Fruit fly (Drosophila melanogaster) Kc167 (cell line): ENCODE measurements around the gene CG17472.

Source experiments
- Myc ChIP-seq: fragments of >200 bp; optimal IDR thresholded peaks from 2 replicates; lab custom pipeline; 2017; ENCODE audit warnings: missing external identifiers
- Sin3A ChIP-seq: fragments of >200 bp; optimal IDR thresholded peaks from 2 replicates; lab custom pipeline; 2018; ENCODE audit warnings: missing external identifiers
- h ChIP-seq: fragments of >200 bp; optimal IDR thresholded peaks from 3 replicates; lab custom pipeline; 2018; ENCODE audit warnings: missing external identifiers
- insv ChIP-seq: fragments of >200 bp; optimal IDR thresholded peaks from 3 replicates; lab custom pipeline; 2018; ENCODE audit warnings: missing external identifiers
- psq ChIP-seq: fragments of >200 bp; optimal IDR thresholded peaks from 2 replicates; lab custom pipeline; 2017; ENCODE audit warnings: missing external identifiers
- ttk ChIP-seq: sonication (Bioruptor generic); optimal IDR thresholded peaks from 2 replicates; lab custom pipeline; 2017; ENCODE audit warnings: missing external identifiers

Gene CG17472

DNA sequence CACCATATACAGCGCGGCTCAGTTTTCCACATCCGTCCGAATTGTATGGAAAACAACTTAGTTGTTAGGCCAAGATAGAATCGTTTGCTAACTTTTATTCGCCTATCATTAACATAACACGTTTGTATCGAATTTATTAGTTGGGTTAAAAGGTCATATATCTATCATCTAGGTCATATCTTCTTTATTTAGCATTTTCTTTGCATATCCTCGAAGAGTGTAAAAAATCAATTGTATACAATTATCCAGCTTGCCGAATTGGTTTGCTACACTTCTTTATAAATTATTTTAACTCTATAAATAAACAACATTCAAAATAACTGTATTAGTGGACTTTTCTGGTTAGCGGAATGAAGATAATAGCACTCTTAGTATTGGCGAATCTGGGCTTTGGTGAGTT lies at the start of gene CG17472:
Gene CG17472 (plus strand): TSS at position 301 of the 400 bp plus-strand sequence.
- no peak for TF ChIP-seq ttk (lab: Kevin White, UChicago)
- no peak for TF ChIP-seq psq (lab: Kevin White, UChicago)

DNA sequence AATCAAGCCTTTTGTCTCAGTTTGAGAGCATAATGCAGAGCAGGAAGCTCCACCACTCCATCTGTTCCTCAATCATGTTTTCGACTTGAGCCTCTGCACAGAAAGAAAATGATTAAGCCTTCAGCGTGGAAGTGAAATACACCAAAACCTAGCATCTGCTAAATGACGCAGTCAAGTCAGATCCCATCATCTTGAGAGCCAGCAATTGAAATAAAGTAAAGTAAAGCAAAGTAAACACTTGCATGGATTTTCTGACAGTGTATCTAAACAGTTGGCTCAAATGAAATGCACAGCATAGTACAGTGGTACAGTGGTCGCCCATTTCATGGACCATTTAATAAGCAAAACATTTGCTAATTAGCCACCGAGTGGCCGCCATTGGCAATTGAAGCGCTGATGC lies 36.6 kb upstream of the CG17472 start:
- TF ChIP-seq insv (lab: Kevin White, UChicago) (no peak), Myc (lab: Kevin White, UChicago) (no peak), h (no peak), ttk (lab: Kevin White, UChicago) (no peak), Sin3A (no peak), psq (lab: Kevin White, UChicago) (no peak)

DNA sequence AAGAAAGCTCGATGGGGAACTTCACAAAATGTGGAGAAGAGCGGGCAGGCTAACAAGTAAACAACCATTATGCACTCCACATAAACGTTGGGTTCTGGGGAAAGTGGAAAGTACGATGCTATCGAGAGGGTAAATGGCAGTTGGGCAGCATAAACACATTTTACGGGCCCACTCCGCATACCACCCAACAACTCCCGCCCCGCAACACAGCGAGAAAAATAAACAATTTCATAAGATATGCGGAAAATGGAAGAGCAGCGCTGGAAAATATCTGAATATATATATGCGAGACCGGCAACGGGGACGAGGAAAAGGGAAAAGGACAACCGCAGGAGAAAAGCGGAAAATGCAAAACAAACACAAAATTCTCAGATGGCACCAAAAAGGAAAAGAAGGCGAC lies 33.0 kb upstream of the CG17472 start:
- TF ChIP-seq Myc (lab: Kevin White, UChicago) (no peak), insv (lab: Kevin White, UChicago) (no peak), h (no peak), ttk (lab: Kevin White, UChicago) (no peak), Sin3A (no peak), psq (lab: Kevin White, UChicago) (no peak)

DNA sequence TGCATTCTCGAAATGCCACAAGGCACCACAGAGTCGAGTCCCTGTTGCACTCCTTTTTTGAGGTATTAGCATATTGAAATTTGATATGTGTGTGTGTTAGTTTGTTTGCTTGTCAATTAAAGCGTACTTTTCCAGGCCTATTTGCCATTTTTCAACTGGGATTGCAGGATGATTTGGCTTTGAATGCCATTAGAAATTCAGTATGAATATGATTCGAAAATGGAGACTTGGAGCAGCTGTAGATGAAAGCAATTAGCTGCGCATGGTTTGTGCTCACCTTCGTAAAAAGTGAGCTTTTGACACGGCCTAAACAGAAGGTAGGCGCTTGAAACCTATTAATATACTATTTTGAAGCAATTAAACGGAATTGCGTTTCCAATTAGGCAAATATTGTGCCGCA lies 30.2 kb upstream of the CG17472 start, which contains the start of gene CG31677:
Gene CG31677 (minus strand): TSS at position 101 of the 400 bp plus-strand sequence.
- no peak for TF ChIP-seq ttk (lab: Kevin White, UChicago)
- no peak for TF ChIP-seq Myc (lab: Kevin White, UChicago)
- no peak for TF ChIP-seq insv (lab: Kevin White, UChicago)
- TF ChIP-seq h, result no peak
- TF ChIP-seq Sin3A, result no peak
- no peak for TF ChIP-seq psq (lab: Kevin White, UChicago)

DNA sequence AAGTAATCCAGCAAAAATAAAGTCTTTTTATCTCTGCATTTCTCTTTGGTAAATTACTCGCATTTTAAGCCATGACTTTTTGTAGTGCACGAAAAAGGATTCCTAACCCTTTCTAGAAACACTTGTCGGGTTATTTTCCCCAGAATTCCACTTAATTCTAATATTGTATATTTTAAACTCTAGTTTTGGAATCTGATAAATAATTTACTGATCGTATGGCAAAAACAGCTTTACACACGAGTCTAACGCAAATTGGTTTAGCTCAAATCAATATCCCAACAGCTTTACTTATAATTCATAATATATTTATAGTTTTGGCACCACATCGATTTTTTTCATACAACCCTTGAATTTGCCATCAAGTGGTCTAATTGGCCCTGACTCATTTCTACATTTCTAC lies 20.1 kb upstream of the CG17472 start, which contains the start of gene CG15475:
Gene CG15475 (plus strand): TSS at position 301 of the 400 bp plus-strand sequence.
- no peak for TF ChIP-seq Myc (lab: Kevin White, UChicago)
- TF ChIP-seq ttk (lab: Kevin White, UChicago), result no peak
- no peak for TF ChIP-seq insv (lab: Kevin White, UChicago)
- no peak for TF ChIP-seq h
- no peak for TF ChIP-seq Sin3A
- TF ChIP-seq psq (lab: Kevin White, UChicago), result no peak

DNA sequence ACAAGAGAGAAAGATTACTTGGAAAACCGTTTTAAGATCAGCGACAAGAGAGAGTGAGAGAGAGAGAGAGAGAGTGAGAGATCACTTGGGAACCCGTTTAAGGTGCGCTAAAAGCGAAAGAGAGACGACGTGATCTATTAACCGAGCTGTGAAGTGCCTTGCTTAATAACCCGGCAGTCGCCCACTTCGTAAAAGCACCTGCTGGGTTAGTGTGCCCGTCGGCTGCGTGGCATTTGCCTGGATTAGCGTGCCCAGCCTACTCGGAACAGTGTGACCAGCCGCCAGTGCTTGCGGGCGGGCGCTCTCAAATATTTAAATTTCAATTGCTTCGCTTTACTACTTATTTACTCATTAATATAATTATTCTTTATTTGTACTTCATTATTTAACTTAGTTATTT lies 4.1 kb downstream of the CG17472 start:
- TF ChIP-seq Sin3A, result no peak
- TF ChIP-seq psq (lab: Kevin White, UChicago), result no peak
- TF ChIP-seq ttk (lab: Kevin White, UChicago), result no peak
- no peak for TF ChIP-seq h

DNA sequence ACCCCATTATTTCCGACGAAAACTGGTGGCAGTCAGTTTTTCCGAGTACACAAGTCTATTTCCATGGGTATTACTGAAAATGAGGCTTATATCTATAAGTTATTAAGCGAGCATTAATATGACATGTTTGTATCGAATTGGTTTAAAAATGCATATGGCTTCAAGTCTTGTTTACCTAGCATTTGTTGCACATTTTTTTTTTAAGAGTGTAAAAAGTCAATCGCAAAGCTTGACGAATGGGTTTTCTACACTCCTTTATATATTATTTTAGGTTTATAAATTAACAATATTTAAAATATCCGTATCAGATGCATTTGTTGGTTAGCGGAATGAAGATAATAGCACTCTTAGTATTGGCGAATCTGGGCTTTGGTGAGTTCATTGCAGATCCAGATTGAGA lies 5.5 kb downstream of the CG17472 start, which contains the start of gene CG31680:
Gene CG31680 (plus strand): TSS at position 301 of the 400 bp plus-strand sequence.
- TF ChIP-seq h (no peak), Myc (lab: Kevin White, UChicago) (no peak), ttk (lab: Kevin White, UChicago) (no peak), insv (lab: Kevin White, UChicago) (no peak), Sin3A (no peak), psq (lab: Kevin White, UChicago) (no peak)

DNA sequence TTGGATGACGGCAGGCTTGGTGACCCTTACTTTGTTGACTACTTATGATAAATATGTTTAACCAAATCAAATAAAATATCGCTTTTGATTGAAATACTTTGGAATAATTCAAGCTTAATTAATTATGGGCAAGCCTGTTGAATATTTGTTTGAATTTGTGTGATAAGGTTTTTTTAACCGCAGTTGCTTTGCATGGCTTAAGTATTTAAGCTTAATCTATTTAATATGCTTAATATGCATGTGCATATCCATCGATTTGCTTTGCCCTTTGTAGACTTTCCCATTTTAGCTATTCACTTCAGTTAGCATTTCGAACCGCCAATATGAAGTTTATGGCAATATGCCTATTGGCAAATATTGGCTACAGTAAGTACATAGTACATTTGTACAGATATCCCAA lies 6.3 kb downstream of the CG17472 start, which contains the start of gene Sfp38D:
Gene Sfp38D (plus strand): TSS at position 301 of the 400 bp plus-strand sequence.
- TF ChIP-seq Myc (lab: Kevin White, UChicago) (no peak), psq (lab: Kevin White, UChicago) (no peak), Sin3A (no peak), ttk (lab: Kevin White, UChicago) (no peak), insv (lab: Kevin White, UChicago) (no peak), h (no peak)

DNA sequence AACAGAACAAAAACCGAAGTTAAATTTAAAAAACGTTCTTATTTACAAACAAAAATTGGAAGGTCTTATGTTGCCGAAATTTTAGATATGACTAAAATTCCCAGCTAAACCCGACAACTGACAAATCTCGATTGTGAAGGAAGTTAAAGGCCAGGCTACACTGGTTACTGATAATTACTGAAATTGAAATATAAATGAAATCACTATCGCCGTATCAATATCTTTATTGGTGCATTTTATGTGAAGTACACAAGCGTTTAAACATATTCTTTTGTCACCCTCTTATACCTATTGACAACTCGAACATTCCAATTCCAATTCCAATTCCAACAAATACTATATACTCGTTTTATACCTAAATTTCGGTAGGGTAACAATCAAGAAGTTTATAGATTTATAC lies 8.8 kb downstream of the CG17472 start, which contains the start of gene CG17470:
Gene CG17470 (minus strand): TSS at position 101 of the 400 bp plus-strand sequence.
- no peak for TF ChIP-seq Myc (lab: Kevin White, UChicago)

DNA sequence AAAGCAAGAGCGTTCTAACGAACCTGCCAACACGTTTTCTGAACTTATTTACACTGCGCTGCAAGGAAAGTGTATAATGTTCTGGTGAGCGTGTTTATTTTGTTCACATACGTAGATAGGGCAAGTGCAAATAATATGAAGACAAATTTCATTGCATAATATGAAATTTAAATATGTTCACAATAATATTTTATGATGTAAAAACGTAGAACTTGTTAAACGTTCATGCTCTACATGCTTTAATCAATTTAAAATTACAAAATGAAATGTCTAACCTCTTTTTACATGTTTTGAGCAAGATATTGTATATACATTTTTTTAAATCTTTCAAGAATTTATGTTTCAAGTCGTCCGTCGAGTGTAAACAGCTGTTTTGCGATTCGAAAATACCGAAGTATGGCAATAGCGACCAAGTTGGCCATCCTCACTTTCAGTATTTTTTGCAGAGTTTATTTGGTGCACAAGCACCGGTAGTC lies 11.1 kb downstream of the CG17472 start, which contains the start of the genes phr6-4 and CG2608:
Gene phr6-4 (minus strand): TSS at position 398 of the 476 bp plus-strand sequence.
Gene CG2608 (plus strand): TSS at position 429 of the 476 bp plus-strand sequence.
- no peak for TF ChIP-seq Myc (lab: Kevin White, UChicago)
- no peak for TF ChIP-seq Sin3A
- no peak for TF ChIP-seq ttk (lab: Kevin White, UChicago)
- no peak for TF ChIP-seq insv (lab: Kevin White, UChicago)
- TF ChIP-seq psq (lab: Kevin White, UChicago), result no peak
- no peak for TF ChIP-seq h

DNA sequence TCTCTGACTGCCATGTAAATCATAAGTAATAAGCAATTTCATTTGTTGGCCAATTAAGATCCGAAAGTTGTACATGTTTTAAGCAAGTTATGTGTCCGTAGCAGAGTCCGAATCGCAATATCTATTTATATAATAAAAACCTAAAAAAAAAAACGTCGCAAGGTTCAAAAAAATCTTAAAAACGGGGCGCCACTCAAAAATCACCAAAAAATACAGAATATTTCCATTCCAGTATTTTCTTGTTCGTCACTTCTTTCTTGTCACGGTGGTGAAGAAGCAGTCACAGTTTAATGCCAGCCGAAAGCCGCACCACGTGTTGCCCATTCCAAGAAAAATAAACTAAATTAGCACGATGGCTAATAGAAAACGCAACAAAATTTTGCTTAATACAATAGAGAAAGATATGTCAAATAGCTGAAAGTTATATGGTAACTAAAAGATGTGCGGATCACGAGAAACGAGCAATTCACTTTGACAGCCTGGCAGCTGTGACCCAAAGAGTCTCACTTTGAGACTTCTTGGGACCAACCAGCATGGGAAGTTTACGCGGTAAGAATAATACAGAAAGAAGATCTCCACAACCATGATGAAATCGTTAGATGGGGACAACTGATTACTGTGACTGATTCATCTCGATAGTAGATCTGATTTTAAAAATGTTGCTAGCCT lies 13.1 kb downstream of the CG17472 start:
- TF ChIP-seq Sin3A (no peak), ttk (lab: Kevin White, UChicago) (no peak), insv (lab: Kevin White, UChicago) (no peak), h (no peak), Myc (lab: Kevin White, UChicago) (no peak), psq (lab: Kevin White, UChicago) (no peak)

DNA sequence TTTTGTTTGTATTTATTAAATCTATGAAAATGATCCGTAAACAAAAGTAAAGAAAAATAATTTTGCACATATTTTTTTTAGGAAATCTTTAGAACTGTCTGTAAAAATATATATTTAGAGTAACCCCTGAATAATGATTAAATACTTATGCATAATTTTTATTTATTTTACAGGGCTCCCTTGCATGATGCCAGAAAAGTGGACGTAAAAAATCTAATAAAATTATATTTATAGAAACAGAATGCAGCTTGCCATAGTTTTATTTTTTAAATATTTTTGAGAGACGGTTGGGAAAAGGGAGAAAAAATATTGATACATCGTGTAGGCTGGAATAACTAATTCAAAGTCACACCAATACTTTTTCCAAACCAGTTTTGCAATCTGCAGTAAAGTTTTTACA lies 14.3 kb downstream of the CG17472 start, which contains the start of gene CG18810:
Gene CG18810 (plus strand): TSS at position 301 of the 400 bp plus-strand sequence.
- TF ChIP-seq Sin3A, result no peak
- TF ChIP-seq psq (lab: Kevin White, UChicago), result no peak
- TF ChIP-seq h, result no peak
- TF ChIP-seq Myc (lab: Kevin White, UChicago), result no peak
- no peak for TF ChIP-seq insv (lab: Kevin White, UChicago)
- no peak for TF ChIP-seq ttk (lab: Kevin White, UChicago)
